Fruit fly (Drosophila melanogaster) whole organism, adult: ENCODE measurements around the gene TFAM.
A peak's percentile ranks its signal among the peaks of the same experiment; 100 is the strongest.

ENCODE experiments used
- CG11617 ChIP-seq: fragments of 200-800 bp; sonication (Bioruptor generic); optimal IDR thresholded peaks from 2 replicates; lab custom pipeline; 2017; ENCODE audit warnings: mild to moderate bottlenecking, missing biosample characterization, missing genetic modification reagents, missing genetic modification characterization
- CG12768 ChIP-seq: fragments of 200-800 bp; sonication (Bioruptor generic); optimal IDR thresholded peaks from 2 replicates; lab custom pipeline; 2017; ENCODE audit warnings: missing biosample characterization, missing genetic modification characterization, mild to moderate bottlenecking, moderate library complexity, missing genetic modification reagents
- CG14711 ChIP-seq: fragments of 200-800 bp; sonication (Bioruptor generic); optimal IDR thresholded peaks from 2 replicates; lab custom pipeline; 2018; ENCODE audit warnings: missing biosample characterization, mild to moderate bottlenecking, missing genetic modification characterization, moderate library complexity
- CG1620 ChIP-seq: fragments of 200-800 bp; sonication (Bioruptor generic); optimal IDR thresholded peaks from 2 replicates; lab custom pipeline; 2016; ENCODE audit warnings: missing biosample characterization, missing genetic modification characterization
- CG33017 ChIP-seq: fragments of 200-800 bp; sonication (Bioruptor generic); optimal IDR thresholded peaks from 2 replicates; lab custom pipeline; 2018; ENCODE audit warnings: missing biosample characterization, mild to moderate bottlenecking, missing genetic modification characterization, moderate library complexity
- CG5204 ChIP-seq: fragments of 200-800 bp; sonication (Bioruptor generic); optimal IDR thresholded peaks from 2 replicates; lab custom pipeline; 2016; ENCODE audit warnings: missing biosample characterization, missing genetic modification characterization
- CG7045 ChIP-seq: fragments of 200-800 bp; sonication (Bioruptor generic); optimal IDR thresholded peaks from 2 replicates; lab custom pipeline; 2017; ENCODE audit warnings: missing biosample characterization, mild to moderate bottlenecking, missing genetic modification characterization
- CG7101 ChIP-seq: fragments of 200-800 bp; sonication (Bioruptor generic); optimal IDR thresholded peaks from 2 replicates; lab custom pipeline; 2018; ENCODE audit warnings: missing biosample characterization, mild to moderate bottlenecking, missing genetic modification characterization, moderate library complexity
- Clk ChIP-seq: fragments of 200-800 bp; sonication (Bioruptor generic); optimal IDR thresholded peaks from 2 replicates; lab custom pipeline; 2017; ENCODE audit warnings: missing biosample characterization, missing genetic modification characterization
- Crg-1 ChIP-seq: fragments of 200-800 bp; sonication (Bioruptor generic); optimal IDR thresholded peaks from 2 replicates; lab custom pipeline; 2016; ENCODE audit warnings: missing biosample characterization, missing genetic modification characterization
- Hr96 ChIP-seq: fragments of 200-800 bp; sonication (Bioruptor generic); optimal IDR thresholded peaks from 2 replicates; lab custom pipeline; 2016; ENCODE audit warnings: missing biosample characterization, missing genetic modification characterization
- Mnt ChIP-seq: fragments of 200-800 bp; sonication (Bioruptor generic); optimal IDR thresholded peaks from 2 replicates; lab custom pipeline; 2016; ENCODE audit warnings: missing biosample characterization, mild to moderate bottlenecking, missing genetic modification characterization
- bab1 ChIP-seq: fragments of 200-800 bp; sonication (Bioruptor generic); optimal IDR thresholded peaks from 3 replicates; lab custom pipeline; 2019; ENCODE audit warnings: missing biosample characterization, mild to moderate bottlenecking, missing genetic modification characterization, moderate library complexity
- cic ChIP-seq: fragments of 200-800 bp; sonication (Bioruptor generic); optimal IDR thresholded peaks from 2 replicates; lab custom pipeline; 2017; ENCODE audit warnings: missing biosample characterization, mild to moderate bottlenecking, missing genetic modification characterization, moderate library complexity
- cnc ChIP-seq, 2 experiments: fragments of >200 bp; optimal IDR thresholded peaks; 2 replicates each; lab custom pipeline; 2017
- kay ChIP-seq: fragments of 200-800 bp; sonication (Bioruptor generic); peaks from one replicate; lab custom pipeline; 2016; ENCODE audit warnings: missing biosample characterization, missing genetic modification characterization, borderline replicate concordance
- ovo ChIP-seq: fragments of 200-800 bp; sonication (Bioruptor generic); optimal IDR thresholded peaks from 2 replicates; lab custom pipeline; 2016; ENCODE audit warnings: missing biosample characterization, missing genetic modification characterization
- pad ChIP-seq: fragments of 200-800 bp; sonication (Bioruptor generic); optimal IDR thresholded peaks from 3 replicates; lab custom pipeline; 2017; ENCODE audit warnings: missing biosample characterization, missing genetic modification characterization, mild to moderate bottlenecking, moderate library complexity, missing genetic modification reagents
- tj ChIP-seq: fragments of 200-800 bp; sonication (Bioruptor generic); optimal IDR thresholded peaks from 3 replicates; lab custom pipeline; 2017; ENCODE audit warnings: missing biosample characterization, mild to moderate bottlenecking, missing genetic modification characterization, moderate library complexity
- toe ChIP-seq: fragments of 200-800 bp; sonication (Bioruptor generic); optimal IDR thresholded peaks from 2 replicates; lab custom pipeline; 2016; ENCODE audit warnings: missing biosample characterization, missing genetic modification characterization

The TFAM gene

dm6 chr3R:20548255-20548654 is 28.6 kb downstream of the TFAM start:
- TF ChIP-seq Crg-1 (GFP tag; lab: Kevin White, UChicago) (no peak), CG11617 (GFP tag; lab: Kevin White, UChicago) (no peak)

- TF ChIP-seq CG12768 (GFP tag; lab: Kevin White, UChicago) (no peak), CG5204 (GFP tag; lab: Kevin White, UChicago) (no peak), tj (GFP tag; lab: Kevin White, UChicago) (peak; percentile 76), pad (GFP tag; lab: Kevin White, UChicago) (no peak), CG14711 (tag; lab: Kevin White, UChicago) (no peak), ovo (no peak), cic (GFP tag; lab: Kevin White, UChicago) (peak; percentile 14), Mnt (GFP tag; lab: Kevin White, UChicago) (no peak), cnc (optimal IDR thresholded peaks at IDR 0.05; lab: Kevin White, UChicago) (no peak)
These were observed 29.1 kb downstream of the TFAM start for dm6 chr3R:20547758-20548157.

dm6 chr3R:20546662-20547620 is 29.9 kb downstream of the TFAM start:
- peak; percentile 9 for TF ChIP-seq CG33017
- peak; percentile 91 for TF ChIP-seq cic (GFP tag; lab: Kevin White, UChicago)
- no peak for TF ChIP-seq Clk (GFP tag; lab: Kevin White, UChicago)
- no peak for TF ChIP-seq pad (GFP tag; lab: Kevin White, UChicago)
- no peak for TF ChIP-seq Hr96 (GFP tag; lab: Kevin White, UChicago)
- TF ChIP-seq bab1 = no peak
- TF ChIP-seq CG7045 (GFP tag; lab: Kevin White, UChicago) = no peak
- TF ChIP-seq CG11617 (GFP tag; lab: Kevin White, UChicago) = peak; percentile 11
- TF ChIP-seq CG5204 (GFP tag; lab: Kevin White, UChicago) = no peak
- no peak for TF ChIP-seq CG1620 (GFP tag; lab: Kevin White, UChicago)
- peak; percentile 18 for TF ChIP-seq CG7101 (tag; lab: Kevin White, UChicago)
- TF ChIP-seq cnc (optimal IDR thresholded peaks at IDR 0.05; lab: Kevin White, UChicago) = no peak
- TF ChIP-seq toe (GFP tag; lab: Kevin White, UChicago) = peak; percentile 6
- peak; percentile 55 for TF ChIP-seq Mnt (GFP tag; lab: Kevin White, UChicago)
- no peak for TF ChIP-seq kay (GFP tag; lab: Kevin White, UChicago)
- TF ChIP-seq Crg-1 (GFP tag; lab: Kevin White, UChicago) = no peak
- TF ChIP-seq tj (GFP tag; lab: Kevin White, UChicago) = peak; percentile 95
- TF ChIP-seq ovo = peak; percentile 47
- TF ChIP-seq CG12768 (GFP tag; lab: Kevin White, UChicago) = peak; percentile 71
- TF ChIP-seq CG14711 (tag; lab: Kevin White, UChicago) = peak; percentile 36

- peak; percentile 35 for TF ChIP-seq CG33017
- TF ChIP-seq CG12768 (GFP tag; lab: Kevin White, UChicago) = peak; percentile 22
- TF ChIP-seq Hr96 (GFP tag; lab: Kevin White, UChicago) = peak; percentile 53
- TF ChIP-seq CG5204 (GFP tag; lab: Kevin White, UChicago) = no peak
- TF ChIP-seq Crg-1 (GFP tag; lab: Kevin White, UChicago) = peak; percentile 5
- TF ChIP-seq cic (GFP tag; lab: Kevin White, UChicago) = peak; percentile 95
- TF ChIP-seq cnc (optimal IDR thresholded peaks at IDR 0.05; lab: Kevin White, UChicago) = no peak
- TF ChIP-seq Clk (GFP tag; lab: Kevin White, UChicago) = no peak
- peak; percentile 40 for TF ChIP-seq ovo
- peak; percentile 27 for TF ChIP-seq pad (GFP tag; lab: Kevin White, UChicago)
- TF ChIP-seq CG14711 (tag; lab: Kevin White, UChicago) = no peak
- no peak for TF ChIP-seq CG11617 (GFP tag; lab: Kevin White, UChicago)
- TF ChIP-seq kay (GFP tag; lab: Kevin White, UChicago) = no peak
- peak; percentile 11 for TF ChIP-seq toe (GFP tag; lab: Kevin White, UChicago)
- TF ChIP-seq CG7045 (GFP tag; lab: Kevin White, UChicago) = peak; percentile 68
- no peak for TF ChIP-seq tj (GFP tag; lab: Kevin White, UChicago)
- peak; percentile 56 for TF ChIP-seq CG7101 (tag; lab: Kevin White, UChicago)
- TF ChIP-seq Mnt (GFP tag; lab: Kevin White, UChicago) = peak; percentile 41
- TF ChIP-seq bab1 = no peak
These were observed 31.1 kb downstream of the TFAM start for dm6 chr3R:20545678-20546077.

- TF ChIP-seq tj (GFP tag; lab: Kevin White, UChicago) (peak; percentile 66), CG33017 (no peak), kay (GFP tag; lab: Kevin White, UChicago) (peak; percentile 87)
These were observed 31.9 kb downstream of the TFAM start for dm6 chr3R:20544952-20545351.

dm6 chr3R:20543719-20544118 is 33.1 kb downstream of the TFAM start:
- TF ChIP-seq CG33017 = no peak
- peak; percentile 23 for TF ChIP-seq tj (GFP tag; lab: Kevin White, UChicago)
- no peak for TF ChIP-seq cnc (optimal IDR thresholded peaks at IDR 0.05; lab: Kevin White, UChicago)
- TF ChIP-seq Hr96 (GFP tag; lab: Kevin White, UChicago) = no peak
- no peak for TF ChIP-seq Crg-1 (GFP tag; lab: Kevin White, UChicago)
- peak; percentile 31 for TF ChIP-seq cic (GFP tag; lab: Kevin White, UChicago)
